Worm (Caenorhabditis elegans): ENCODE results near the gene dat-1.

ce11 chrIII:9258510-9258909 is 15.7 kb downstream of the dat-1 start:
- no peak for TF ChIP-seq ama-1 (optimal IDR thresholded peaks at IDR 0.05)
- no peak for TF ChIP-seq Y105C5A.15 (GFP tag; IDR thresholded peaks at IDR 0.05)
- no peak for TF ChIP-seq lsy-2 (tag; optimal IDR thresholded peaks at IDR 0.05)
- no peak for TF ChIP-seq ZK546.5 (tag; optimal IDR thresholded peaks at IDR 0.05)
- TF ChIP-seq lin-13 (GFP tag; optimal IDR thresholded peaks at IDR 0.05), result no peak
- no peak for TF ChIP-seq mdl-1 (tag; optimal IDR thresholded peaks at IDR 0.05)
- TF ChIP-seq D1046.2 (GFP tag; IDR thresholded peaks at IDR 0.05), result no peak
- no peak for TF ChIP-seq fos-1 (tag; optimal IDR thresholded peaks at IDR 0.05)
